Worm (Caenorhabditis elegans) whole organism, L1 larva: ENCODE data around the gene nhr-206.

Experiments
- fkh-10 ChIP-seq: sonication (generic microtip); optimal IDR thresholded peaks from 2 replicates; lab custom pipeline; 2017; ENCODE audit warnings: missing biosample characterization, missing genetic modification reagents, missing genetic modification characterization
- fkh-8 ChIP-seq: sonication (generic microtip); optimal IDR thresholded peaks from 2 replicates; lab custom pipeline; 2016; ENCODE audit warnings: mild to moderate bottlenecking, missing genetic modification characterization, missing compliant biosample characterization
- fos-1 ChIP-seq: fragments of 150-350 bp; optimal IDR thresholded peaks from 2 replicates; lab custom pipeline; 2014; ENCODE audit warnings: missing biosample characterization, missing genetic modification characterization
- jun-1 ChIP-seq: fragments of 150-350 bp; optimal IDR thresholded peaks from 2 replicates; lab custom pipeline; 2014; ENCODE audit warnings: missing biosample characterization, missing genetic modification reagents, missing genetic modification characterization
- mdl-1 ChIP-seq, 2 experiments: fragments of 150-350 bp; optimal IDR thresholded peaks; 2 replicates each; lab custom pipeline; 2014 to 2017; ENCODE audit warnings: missing biosample characterization in 2 of 2, missing genetic modification characterization in 2 of 2, inconsistent platforms in 1 of 2
- mef-2 ChIP-seq: fragments of 150-350 bp; optimal IDR thresholded peaks from 2 replicates; lab custom pipeline; 2014; ENCODE audit warnings: missing biosample characterization, missing genetic modification characterization
- snpc-4 ChIP-seq: fragments of 150-350 bp; optimal IDR thresholded peaks from 2 replicates; lab custom pipeline; 2014; ENCODE audit warnings: missing biosample characterization, missing genetic modification characterization

DNA sequence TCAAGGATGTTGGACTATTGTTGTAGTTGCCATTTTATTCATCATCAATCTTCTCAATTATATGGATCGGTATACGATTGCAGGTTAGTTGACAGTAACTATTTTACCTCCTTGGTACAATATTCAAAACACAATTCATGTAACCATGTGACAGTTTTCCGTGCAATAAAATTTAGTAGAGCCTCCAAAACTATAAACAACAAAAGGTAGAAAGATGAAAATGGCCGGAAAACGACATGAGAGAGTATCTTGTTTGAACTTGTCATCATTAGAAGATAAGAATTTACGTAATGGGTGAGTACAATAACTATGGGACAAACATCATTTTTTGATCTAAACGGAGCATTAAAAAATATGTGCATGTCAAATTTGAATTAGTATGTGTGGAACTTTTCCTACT, 23.3 kb downstream of the nhr-206 start:
- TF ChIP-seq fkh-8 (tag; lab: Kevin White, UChicago) = no peak
- no peak for TF ChIP-seq jun-1 (tag; lab: Kevin White, UChicago)
- TF ChIP-seq fos-1 (tag; lab: Kevin White, UChicago) = no peak
- no peak for TF ChIP-seq fkh-10
- TF ChIP-seq snpc-4 (tag; lab: Kevin White, UChicago) = no peak
- TF ChIP-seq mdl-1 (tag; optimal IDR thresholded peaks at IDR 0.05; lab: Kevin White, UChicago) = no peak
- no peak for TF ChIP-seq mef-2 (tag; lab: Kevin White, UChicago)
